Fruit fly (Drosophila melanogaster): Measurements from ENCODE around the gene CG46320.

dm6 chr3L:5662071-5662470, 1.9 kb upstream of the CG46320 start, which contains the start of gene Sse:
- TF ChIP-seq insv (optimal IDR thresholded peaks at IDR 0.05) = no peak
- TF ChIP-seq Myc (optimal IDR thresholded peaks at IDR 0.05) = no peak
- TF ChIP-seq h (optimal IDR thresholded peaks at IDR 0.05) = no peak
